Worm (Caenorhabditis elegans): ENCODE results near the gene mrps-25.

The mrps-25 gene

DNA sequence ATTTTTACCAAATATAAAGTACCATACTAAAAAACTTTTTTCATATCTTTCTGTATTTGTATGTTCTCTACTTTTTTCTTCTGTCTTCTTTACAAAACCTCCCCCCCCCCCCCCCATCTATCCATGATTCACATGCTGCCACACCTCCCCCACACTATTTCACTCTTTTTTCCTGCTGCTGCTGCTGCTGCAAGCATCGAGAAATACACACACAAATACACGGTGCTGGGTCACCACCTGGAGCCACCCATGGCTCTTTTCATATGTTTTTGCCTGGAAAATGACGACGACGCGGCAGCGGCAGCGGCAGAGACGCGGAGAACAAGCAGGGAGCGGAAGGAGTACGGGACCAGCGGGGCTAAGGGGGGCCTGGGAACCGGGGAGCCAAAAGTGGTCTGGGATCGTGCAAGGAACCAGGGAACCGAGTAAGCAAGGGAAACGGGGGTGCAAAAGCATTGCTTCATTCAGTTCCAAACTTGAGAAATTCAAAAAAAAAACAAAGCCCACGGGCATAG lies 12.1 kb downstream of the mrps-25 start:
- no peak for TF ChIP-seq skn-1 (tag; optimal IDR thresholded peaks at IDR 0.05)
- TF ChIP-seq snpc-4 (tag; optimal IDR thresholded peaks at IDR 0.05), result no peak
- TF ChIP-seq nhr-10 (tag; optimal IDR thresholded peaks at IDR 0.05), result no peak
- no peak for TF ChIP-seq sem-4 (tag; optimal IDR thresholded peaks at IDR 0.05)
- TF ChIP-seq nhr-21 (tag; optimal IDR thresholded peaks at IDR 0.05), result no peak
- no peak for TF ChIP-seq dmd-4 (tag; optimal IDR thresholded peaks at IDR 0.05)
- TF ChIP-seq F13H6.1 (tag; optimal IDR thresholded peaks at IDR 0.05), result no peak
- TF ChIP-seq lin-11 (tag; optimal IDR thresholded peaks at IDR 0.05), result no peak
- no peak for TF ChIP-seq aly-2 (tag; optimal IDR thresholded peaks at IDR 0.05)
- no peak for TF ChIP-seq nhr-237 (tag; optimal IDR thresholded peaks at IDR 0.05)
- TF ChIP-seq mab-5 (tag; optimal IDR thresholded peaks at IDR 0.05), result no peak
- TF ChIP-seq Y55F3AM.14 (GFP tag; optimal IDR thresholded peaks at IDR 0.05), result no peak
- no peak for TF ChIP-seq fos-1 (tag; optimal IDR thresholded peaks at IDR 0.05)

DNA sequence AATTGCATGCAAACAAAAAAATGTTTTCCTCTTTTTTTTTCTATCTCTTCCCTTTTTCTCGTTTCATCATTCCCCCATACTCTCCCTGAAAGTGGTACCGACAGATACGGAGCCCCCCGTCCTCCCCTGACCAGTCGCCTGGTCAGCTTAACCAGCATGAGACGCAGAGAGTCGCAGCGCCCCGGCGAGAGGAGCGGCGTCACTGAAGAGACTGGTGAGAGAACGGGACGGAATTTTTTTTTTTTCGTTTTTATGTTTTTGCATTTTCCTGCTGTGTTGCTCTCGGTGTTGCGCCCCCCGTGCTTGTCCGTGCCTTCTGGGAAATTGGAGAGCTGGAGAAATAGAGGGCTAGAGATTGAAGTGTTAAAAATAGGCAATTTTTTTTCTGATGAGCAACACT lies 13.7 kb downstream of the mrps-25 start:
- peak; percentile 58 for TF ChIP-seq ceh-82 (tag; optimal IDR thresholded peaks at IDR 0.05)
- TF ChIP-seq C34F6.9 (tag; optimal IDR thresholded peaks at IDR 0.05), result peak; percentile 83
- TF ChIP-seq lin-11 (tag; optimal IDR thresholded peaks at IDR 0.05), result peak; percentile 85
- no peak for TF ChIP-seq nhr-237 (tag; optimal IDR thresholded peaks at IDR 0.05)
- TF ChIP-seq blmp-1 (tag; optimal IDR thresholded peaks at IDR 0.05; ENCODE audit: insufficient read depth), result no peak
- TF ChIP-seq elt-1 (tag; optimal IDR thresholded peaks at IDR 0.05), result no peak
- peak; percentile 100 for TF ChIP-seq F13H6.1 (tag; optimal IDR thresholded peaks at IDR 0.05)
- peak; percentile 4 for TF ChIP-seq ztf-4 (tag; optimal IDR thresholded peaks at IDR 0.05)
- TF ChIP-seq ztf-1 (GFP tag; conservative IDR thresholded peaks at IDR 0.05), result no peak
- no peak for TF ChIP-seq nhr-10 (tag; optimal IDR thresholded peaks at IDR 0.05)
- TF ChIP-seq nhr-77 (tag; optimal IDR thresholded peaks at IDR 0.05), result peak; percentile 15
- TF ChIP-seq nhr-129 (tag; optimal IDR thresholded peaks at IDR 0.05), result peak; percentile 73
- peak; percentile 96 for TF ChIP-seq zag-1 (tag; optimal IDR thresholded peaks at IDR 0.05)
- peak; percentile 57 for TF ChIP-seq gmeb-1 (tag; optimal IDR thresholded peaks at IDR 0.05)
- no peak for TF ChIP-seq sma-3 (GFP tag; optimal IDR thresholded peaks at IDR 0.05)
- TF ChIP-seq mab-5 (tag; optimal IDR thresholded peaks at IDR 0.05), result peak; percentile 81
- TF ChIP-seq sem-4 (tag; optimal IDR thresholded peaks at IDR 0.05), result peak; percentile 82
- no peak for TF ChIP-seq dmd-4 (tag; optimal IDR thresholded peaks at IDR 0.05)
- TF ChIP-seq lin-13 (GFP tag; optimal IDR thresholded peaks at IDR 0.05), result peak; percentile 63
- peak; percentile 95 for TF ChIP-seq sma-9 (GFP tag; optimal IDR thresholded peaks at IDR 0.05)
- TF ChIP-seq sma-9 (tag; optimal IDR thresholded peaks at IDR 0.05), result no peak
- no peak for TF ChIP-seq Y55F3AM.14 (GFP tag; optimal IDR thresholded peaks at IDR 0.05)
- no peak for TF ChIP-seq nhr-12 (tag; optimal IDR thresholded peaks at IDR 0.05)
- TF ChIP-seq elt-3 (tag; optimal IDR thresholded peaks at IDR 0.05), result no peak
- TF ChIP-seq lin-39 (tag; optimal IDR thresholded peaks at IDR 0.05), result no peak
- TF ChIP-seq nhr-21 (tag; optimal IDR thresholded peaks at IDR 0.05), result peak; percentile 67
- no peak for TF ChIP-seq ZK546.5 (tag; optimal IDR thresholded peaks at IDR 0.05)
- TF ChIP-seq nhr-23 (tag; optimal IDR thresholded peaks at IDR 0.05), result no peak
- no peak for TF ChIP-seq nhr-6 (tag; optimal IDR thresholded peaks at IDR 0.05)
- TF ChIP-seq mbf-1 (tag; optimal IDR thresholded peaks at IDR 0.05), result no peak
- TF ChIP-seq snpc-4 (tag; optimal IDR thresholded peaks at IDR 0.05), result peak; percentile 52
- no peak for TF ChIP-seq ceh-16 (tag; optimal IDR thresholded peaks at IDR 0.05)
- TF ChIP-seq R02D3.7 (tag; optimal IDR thresholded peaks at IDR 0.05), result peak; percentile 9
- peak; percentile 81 for TF ChIP-seq egl-27 (tag; optimal IDR thresholded peaks at IDR 0.05)
- TF ChIP-seq nhr-11 (tag; optimal IDR thresholded peaks at IDR 0.05), result peak; percentile 45
- TF ChIP-seq unc-62 (GFP tag; optimal IDR thresholded peaks at IDR 0.05), result peak; percentile 22
- TF ChIP-seq lsy-2 (tag; optimal IDR thresholded peaks at IDR 0.05), result peak; percentile 42 to 91
- TF ChIP-seq ama-1 (optimal IDR thresholded peaks at IDR 0.05), result no peak
- TF ChIP-seq alr-1 (tag; optimal IDR thresholded peaks at IDR 0.05), result no peak
- TF ChIP-seq unc-39 (tag; optimal IDR thresholded peaks at IDR 0.05), result no peak
- TF ChIP-seq unc-55 (GFP tag; optimal IDR thresholded peaks at IDR 0.05), result peak; percentile 96
- no peak for TF ChIP-seq nhr-25 (tag; optimal IDR thresholded peaks at IDR 0.05)
- no peak for TF ChIP-seq ztf-11 (tag; optimal IDR thresholded peaks at IDR 0.05)
- TF ChIP-seq fos-1 (tag; optimal IDR thresholded peaks at IDR 0.05), result peak; percentile 86
- peak; percentile 87 for TF ChIP-seq mdl-1 (tag; optimal IDR thresholded peaks at IDR 0.05)
- TF ChIP-seq crh-2 (tag; optimal IDR thresholded peaks at IDR 0.05), result peak; percentile 52
- TF ChIP-seq peb-1 (tag; optimal IDR thresholded peaks at IDR 0.05), result no peak
- TF ChIP-seq aly-2 (tag; optimal IDR thresholded peaks at IDR 0.05), result no peak
- TF ChIP-seq skn-1 (tag; optimal IDR thresholded peaks at IDR 0.05), result no peak

Measured in whole organism, L2 larva.